Worm (Caenorhabditis elegans) whole organism, L4 larva: ENCODE results near the gene F55C5.17.

Experiments used
- F10B5.3 ChIP-seq: sonication (generic microtip); optimal IDR thresholded peaks from 2 replicates; lab custom pipeline; 2016; ENCODE audit warnings: mild to moderate bottlenecking, missing genetic modification characterization, missing compliant biosample characterization
- F26F4.8 ChIP-seq: fragments of 200-800 bp; sonication (Bioruptor generic); conservative IDR thresholded peaks from 2 replicates; pipeline ENCODE4 v1.3.6; 2022; ENCODE audit warnings: missing genetic modification characterization, missing compliant biosample characterization
- F37D6.2 ChIP-seq: sonication (generic microtip); optimal IDR thresholded peaks from 2 replicates; lab custom pipeline; 2016; ENCODE audit warnings: mild to moderate bottlenecking, missing genetic modification characterization, missing compliant biosample characterization
- T20F7.1 ChIP-seq: fragments of 200-800 bp; sonication (Bioruptor generic); optimal IDR thresholded peaks from 2 replicates; lab custom pipeline; 2018; ENCODE audit warnings: mild to moderate bottlenecking, missing genetic modification characterization, missing compliant biosample characterization
- Y5F2A.4 ChIP-seq: fragments of 200-800 bp; sonication (Bioruptor generic); optimal IDR thresholded peaks from 2 replicates; lab custom pipeline; 2018; ENCODE audit warnings: mild to moderate bottlenecking, missing genetic modification characterization, missing compliant biosample characterization
- Y75B8A.6 ChIP-seq: fragments of 200-800 bp; sonication (Bioruptor generic); IDR thresholded peaks from 2 replicates; pipeline ENCODE4 v1.3.6; 2022; ENCODE audit warnings: missing genetic modification reagents, missing genetic modification characterization, missing compliant biosample characterization
- ZK546.5 ChIP-seq, 2 experiments: sonication (generic microtip); optimal IDR thresholded peaks; 2 replicates each; lab custom pipeline; 2017; ENCODE audit warnings: missing biosample characterization in 2 of 2, missing genetic modification characterization in 2 of 2
- aha-1 ChIP-seq: fragments of 150-350 bp; peaks from one replicate; lab custom pipeline; 2014; ENCODE audit warnings: missing biosample characterization, missing genetic modification characterization
- ama-1 ChIP-seq: fragments of 150-350 bp; optimal IDR thresholded peaks from 2 replicates; lab custom pipeline; 2014; ENCODE audit warnings: inconsistent platforms, mixed read lengths
- attf-4 ChIP-seq: sonication (generic microtip); optimal IDR thresholded peaks from 3 replicates; lab custom pipeline; 2017; ENCODE audit warnings: missing biosample characterization, missing genetic modification characterization
- cey-2 ChIP-seq: sonication (generic microtip); optimal IDR thresholded peaks from 3 replicates; lab custom pipeline; 2017; ENCODE audit warnings: missing genetic modification characterization, mild to moderate bottlenecking, missing compliant biosample characterization, antibody characterized with exemption, borderline replicate concordance; ENCODE audit not compliant: insufficient read depth
- ctbp-1 ChIP-seq: fragments of 200-800 bp; sonication (Bioruptor generic); IDR thresholded peaks from 2 replicates; pipeline ENCODE4 v1.3.6; 2022; ENCODE audit warnings: missing genetic modification reagents, missing genetic modification characterization, missing compliant biosample characterization
- daf-8 ChIP-seq: fragments of 200-800 bp; sonication (Bioruptor generic); IDR thresholded peaks from 2 replicates; pipeline ENCODE4 v1.3.6; 2022; ENCODE audit warnings: missing genetic modification characterization, missing compliant biosample characterization
- dmd-6 ChIP-seq: fragments of 200-800 bp; sonication (Bioruptor generic); IDR thresholded peaks from 2 replicates; pipeline ENCODE4 v1.3.6; 2022; ENCODE audit warnings: missing genetic modification reagents, missing genetic modification characterization, missing compliant biosample characterization
- dmd-8 ChIP-seq: fragments of 200-800 bp; sonication (Bioruptor generic); IDR thresholded peaks from 2 replicates; pipeline ENCODE4 v1.3.6; 2022; ENCODE audit warnings: missing genetic modification characterization, missing compliant biosample characterization
- dmd-9 ChIP-seq: fragments of 200-800 bp; sonication (Bioruptor generic); IDR thresholded peaks from 2 replicates; pipeline ENCODE4 v1.3.6; 2022; ENCODE audit warnings: missing genetic modification reagents, missing genetic modification characterization, missing compliant biosample characterization
- dpl-1 ChIP-seq: fragments of 150-350 bp; optimal IDR thresholded peaks from 2 replicates; lab custom pipeline; 2014; ENCODE audit warnings: missing biosample characterization, missing genetic modification reagents, missing genetic modification characterization
- duxl-1 ChIP-seq: sonication (generic microtip); optimal IDR thresholded peaks from 2 replicates; lab custom pipeline; 2016; ENCODE audit warnings: mild to moderate bottlenecking, missing genetic modification characterization, moderate library complexity, missing compliant biosample characterization; ENCODE audit not compliant: poor library complexity
- dve-1 ChIP-seq: sonication (generic microtip); optimal IDR thresholded peaks from 2 replicates; lab custom pipeline; 2017; ENCODE audit warnings: antibody characterized with exemption, mild to moderate bottlenecking, missing genetic modification characterization, missing compliant biosample characterization; ENCODE audit not compliant: insufficient read depth
- fkh-10 ChIP-seq: fragments of 150-350 bp; optimal IDR thresholded peaks from 2 replicates; lab custom pipeline; 2014; ENCODE audit warnings: missing biosample characterization, missing genetic modification reagents, missing genetic modification characterization
- fos-1 ChIP-seq: fragments of 150-350 bp; optimal IDR thresholded peaks from 2 replicates; lab custom pipeline; 2014; ENCODE audit warnings: missing biosample characterization, missing genetic modification characterization
- gei-8 ChIP-seq: fragments of 200-800 bp; sonication (Bioruptor generic); optimal IDR thresholded peaks from 2 replicates; lab custom pipeline; 2018; ENCODE audit warnings: mild to moderate bottlenecking, missing genetic modification characterization, missing compliant biosample characterization
- hlh-11 ChIP-seq: fragments of 200-800 bp; sonication (Bioruptor generic); optimal IDR thresholded peaks from 2 replicates; lab custom pipeline; 2018; ENCODE audit warnings: mild to moderate bottlenecking, missing genetic modification characterization, missing compliant biosample characterization
- hlh-30 ChIP-seq: sonication (generic microtip); optimal IDR thresholded peaks from 2 replicates; lab custom pipeline; 2017; ENCODE audit warnings: antibody characterized with exemption, mild to moderate bottlenecking, missing genetic modification characterization, missing compliant biosample characterization; ENCODE audit not compliant: insufficient read depth
- jun-1 ChIP-seq: fragments of 150-350 bp; optimal IDR thresholded peaks from 2 replicates; lab custom pipeline; 2014; ENCODE audit warnings: missing biosample characterization, missing genetic modification reagents, missing genetic modification characterization
- lim-7 ChIP-seq: fragments of 200-800 bp; sonication (Bioruptor generic); IDR thresholded peaks from 2 replicates; pipeline ENCODE4 v1.3.6; 2022; ENCODE audit warnings: missing genetic modification characterization, missing compliant biosample characterization
- lin-29 ChIP-seq: fragments of 200-800 bp; sonication (Bioruptor generic); IDR thresholded peaks from 2 replicates; pipeline ENCODE4 v1.3.6; 2022; ENCODE audit warnings: missing genetic modification reagents, missing genetic modification characterization, missing compliant biosample characterization
- lin-38 ChIP-seq: fragments of 200-800 bp; sonication (Bioruptor generic); IDR thresholded peaks from 2 replicates; pipeline ENCODE4 v1.3.6; 2022; ENCODE audit warnings: missing genetic modification reagents, missing genetic modification characterization, missing compliant biosample characterization
- lin-39 ChIP-seq: fragments of 150-350 bp; optimal IDR thresholded peaks from 2 replicates; lab custom pipeline; 2014; ENCODE audit warnings: missing biosample characterization, missing genetic modification reagents, missing genetic modification characterization
- lir-3 ChIP-seq: sonication (generic microtip); optimal IDR thresholded peaks from 2 replicates; lab custom pipeline; 2016; ENCODE audit warnings: mild to moderate bottlenecking, missing genetic modification characterization, missing compliant biosample characterization
- lsy-2 ChIP-seq, 2 experiments: fragments of 150-350 bp in 1 of 2; sonication (generic microtip) in 1 of 2; optimal IDR thresholded peaks; 2 replicates each; lab custom pipeline; 2014 to 2017; ENCODE audit warnings: missing biosample characterization in 2 of 2, missing genetic modification characterization in 2 of 2
- madf-5 ChIP-seq, 2 experiments: fragments of 200-800 bp; sonication (Bioruptor generic); IDR thresholded peaks; 2 replicates each; pipeline ENCODE4 v1.3.6; 2022; ENCODE audit warnings: missing compliant biosample characterization in 2 of 2, missing genetic modification characterization in 2 of 2
- mes-2 ChIP-seq: sonication (generic microtip); optimal IDR thresholded peaks from 2 replicates; lab custom pipeline; 2016; ENCODE audit warnings: missing genotype, mild to moderate bottlenecking, missing genetic modification characterization, missing compliant biosample characterization; ENCODE audit not compliant: poor library complexity, severe bottlenecking
- mxl-2 ChIP-seq: fragments of 200-800 bp; sonication (Bioruptor generic); conservative IDR thresholded peaks from 2 replicates; pipeline ENCODE4 v1.3.6; 2022; ENCODE audit warnings: missing genetic modification reagents, missing genetic modification characterization, missing compliant biosample characterization
- nhr-10 ChIP-seq: fragments of 150-350 bp; optimal IDR thresholded peaks from 2 replicates; lab custom pipeline; 2014; ENCODE audit warnings: missing biosample characterization, missing genetic modification characterization
- nhr-111 ChIP-seq: fragments of 200-800 bp; sonication (Bioruptor generic); optimal IDR thresholded peaks from 2 replicates; lab custom pipeline; 2018; ENCODE audit warnings: mild to moderate bottlenecking, missing genetic modification characterization, missing compliant biosample characterization
- nhr-237 ChIP-seq: sonication (generic microtip); optimal IDR thresholded peaks from 2 replicates; lab custom pipeline; 2017; ENCODE audit warnings: missing biosample characterization, missing genetic modification characterization
- nhr-25 ChIP-seq: sonication (generic microtip); optimal IDR thresholded peaks from 2 replicates; lab custom pipeline; 2017; ENCODE audit warnings: missing genetic modification characterization, mild to moderate bottlenecking, missing compliant biosample characterization, antibody characterized with exemption, moderate library complexity, borderline replicate concordance; ENCODE audit not compliant: insufficient read depth
- nhr-28 ChIP-seq: fragments of 150-350 bp; optimal IDR thresholded peaks from 2 replicates; lab custom pipeline; 2014; ENCODE audit warnings: missing biosample characterization, missing genetic modification characterization
- nhr-41 ChIP-seq: fragments of 200-800 bp; sonication (Bioruptor generic); IDR thresholded peaks from 2 replicates; pipeline ENCODE4 v1.3.6; 2022; ENCODE audit warnings: missing genetic modification reagents, missing genetic modification characterization, missing compliant biosample characterization
- nhr-42 ChIP-seq: fragments of 200-800 bp; sonication (Bioruptor generic); IDR thresholded peaks from 2 replicates; pipeline ENCODE4 v1.3.6; 2022; ENCODE audit warnings: missing genetic modification characterization, missing compliant biosample characterization
- nhr-48 ChIP-seq: sonication (generic microtip); optimal IDR thresholded peaks from 2 replicates; lab custom pipeline; 2016; ENCODE audit warnings: mild to moderate bottlenecking, missing genetic modification characterization, missing compliant biosample characterization
- pqm-1 ChIP-seq: sonication (generic microtip); optimal IDR thresholded peaks from 2 replicates; lab custom pipeline; 2017; ENCODE audit warnings: missing biosample characterization, missing genetic modification characterization
- rbr-2 ChIP-seq: sonication (generic microtip); optimal IDR thresholded peaks from 2 replicates; lab custom pipeline; 2016; ENCODE audit warnings: missing genotype, missing genetic modification characterization, missing compliant biosample characterization
- sdz-12 ChIP-seq: fragments of 200-800 bp; sonication (Bioruptor generic); optimal IDR thresholded peaks from 2 replicates; lab custom pipeline; 2018; ENCODE audit warnings: mild to moderate bottlenecking, missing genetic modification characterization, missing compliant biosample characterization
- set-16 ChIP-seq: fragments of 200-800 bp; sonication (Bioruptor generic); IDR thresholded peaks from 2 replicates; pipeline ENCODE4 v1.3.6; 2022; ENCODE audit warnings: missing genetic modification reagents, missing genetic modification characterization, missing compliant biosample characterization
- skn-1 ChIP-seq: fragments of 150-350 bp; optimal IDR thresholded peaks from 2 replicates; lab custom pipeline; 2014; ENCODE audit warnings: missing biosample characterization, missing genetic modification characterization
- snpc-1.2 ChIP-seq: fragments of 200-800 bp; sonication (Bioruptor generic); IDR thresholded peaks from 2 replicates; pipeline ENCODE4 v1.3.6; 2022; ENCODE audit warnings: missing genetic modification reagents, missing genetic modification characterization, missing compliant biosample characterization
- unc-130 ChIP-seq: sonication (generic microtip); optimal IDR thresholded peaks from 2 replicates; lab custom pipeline; 2016; ENCODE audit warnings: missing genetic modification reagents, missing genetic modification characterization, missing compliant biosample characterization
- zfp-2 ChIP-seq: sonication (generic microtip); optimal IDR thresholded peaks from 2 replicates; lab custom pipeline; 2016; ENCODE audit warnings: mild to moderate bottlenecking, missing genetic modification characterization, missing compliant biosample characterization

F55C5.17 gene

DNA sequence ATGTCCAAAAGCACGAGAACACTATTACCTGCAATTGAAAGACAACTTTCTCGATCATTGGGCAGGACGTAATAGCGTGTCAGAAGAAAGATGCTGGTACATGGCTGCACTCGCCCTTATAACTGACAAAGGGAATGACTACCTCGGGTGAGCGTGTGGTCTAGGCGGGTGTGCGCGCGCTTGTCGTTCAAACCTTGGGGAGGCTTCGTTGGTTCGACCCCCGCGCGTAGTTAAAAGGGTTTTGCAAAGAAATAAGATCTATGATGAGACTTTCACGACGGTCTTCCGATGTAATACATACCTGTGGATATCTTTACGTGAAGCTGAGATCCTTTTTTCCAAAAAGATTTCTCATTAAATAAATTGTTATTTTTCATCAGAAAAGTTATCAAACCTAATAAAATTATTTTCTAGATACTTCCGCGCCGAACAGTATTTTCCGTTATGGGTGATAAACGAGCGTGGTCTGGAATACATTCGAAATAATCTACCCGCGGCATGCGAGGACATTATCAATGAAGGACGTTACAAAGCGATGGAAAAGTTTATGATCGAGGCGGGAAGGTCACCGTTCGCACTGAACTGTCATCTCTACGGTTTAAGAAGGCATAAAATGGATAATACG lies 1.2 kb downstream of the F55C5.17 start:
- TF ChIP-seq fkh-10 (GFP tag; lab: Kevin White, UChicago) (peak; percentile 60), unc-130 (peak; percentile 83), nhr-111 (GFP tag; lab: Kevin White, UChicago) (peak; percentile 100), rbr-2 (tag; lab: Kevin White, UChicago) (peak; percentile 94), zfp-2 (tag; lab: Kevin White, UChicago) (peak; percentile 80), dve-1 (tag; lab: Kevin White, UChicago) (peak; percentile 89), dmd-9 (GFP tag; lab: Robert Waterston, UW) (peak; percentile 96), lsy-2 (tag; optimal IDR thresholded peaks at IDR 0.05; lab: Kevin White, UChicago) (peak; percentile 58 to 86), nhr-28 (tag; lab: Kevin White, UChicago) (no peak), F26F4.8 (peak; percentile 100), sdz-12 (GFP tag; lab: Kevin White, UChicago) (peak; percentile 98), attf-4 (tag; lab: Kevin White, UChicago) (peak; percentile 83), ZK546.5 (tag; optimal IDR thresholded peaks at IDR 0.05; lab: Kevin White, UChicago) (peak in 1 of 2 experiments; percentile 23), lin-39 (tag; lab: Kevin White, UChicago) (no peak), Y5F2A.4 (peak; percentile 98), lim-7 (GFP tag; lab: Robert Waterston, UW) (peak; percentile 100), jun-1 (tag; lab: Kevin White, UChicago) (peak; percentile 73), nhr-41 (GFP tag; lab: Robert Waterston, UW) (peak; percentile 100), dmd-8 (GFP tag; lab: Robert Waterston, UW) (peak; percentile 100), dpl-1 (GFP tag; lab: Kevin White, UChicago) (peak; percentile 63), ama-1 (lab: Kevin White, UChicago) (peak; percentile 91), hlh-11 (tag; lab: Kevin White, UChicago) (peak; percentile 82), fos-1 (no peak), lin-38 (peak; percentile 93), gei-8 (peak; percentile 99), mxl-2 (GFP tag; lab: Robert Waterston, UW) (peak; percentile 93), dmd-6 (peak; percentile 88), nhr-237 (no peak), lin-29 (GFP tag; lab: Robert Waterston, UW) (peak; percentile 94), lir-3 (tag; lab: Kevin White, UChicago) (peak; percentile 95), F10B5.3 (tag; lab: Kevin White, UChicago) (peak; percentile 94), nhr-10 (tag; lab: Kevin White, UChicago) (no peak), nhr-42 (GFP tag; lab: Robert Waterston, UW) (peak; percentile 96), F37D6.2 (tag; lab: Kevin White, UChicago) (peak; percentile 89), aha-1 (tag; lab: Kevin White, UChicago) (peak; percentile 93), cey-2 (tag; lab: Kevin White, UChicago) (peak; percentile 42), T20F7.1 (GFP tag; lab: Kevin White, UChicago) (peak; percentile 86), nhr-25 (tag; lab: Kevin White, UChicago) (peak; percentile 53), mes-2 (tag; lab: Kevin White, UChicago) (peak; percentile 95), skn-1 (tag; lab: Kevin White, UChicago) (no peak), duxl-1 (tag; lab: Kevin White, UChicago) (peak; percentile 97), madf-5 (GFP tag; IDR thresholded peaks at IDR 0.05; lab: Robert Waterston, UW) (peak; percentile 100), ctbp-1 (GFP tag; lab: Robert Waterston, UW) (peak; percentile 99), nhr-48 (tag; lab: Kevin White, UChicago) (peak; percentile 93), snpc-1.2 (peak; percentile 97), set-16 (GFP tag; lab: Robert Waterston, UW) (peak; percentile 84), hlh-30 (tag; lab: Kevin White, UChicago) (peak; percentile 88), daf-8 (GFP tag; lab: Robert Waterston, UW) (peak; percentile 96), Y75B8A.6 (peak; percentile 96), pqm-1 (tag; lab: Kevin White, UChicago) (no peak)
